Worm (Caenorhabditis elegans): ENCODE measurements around the gene ZK829.3.

DNA sequence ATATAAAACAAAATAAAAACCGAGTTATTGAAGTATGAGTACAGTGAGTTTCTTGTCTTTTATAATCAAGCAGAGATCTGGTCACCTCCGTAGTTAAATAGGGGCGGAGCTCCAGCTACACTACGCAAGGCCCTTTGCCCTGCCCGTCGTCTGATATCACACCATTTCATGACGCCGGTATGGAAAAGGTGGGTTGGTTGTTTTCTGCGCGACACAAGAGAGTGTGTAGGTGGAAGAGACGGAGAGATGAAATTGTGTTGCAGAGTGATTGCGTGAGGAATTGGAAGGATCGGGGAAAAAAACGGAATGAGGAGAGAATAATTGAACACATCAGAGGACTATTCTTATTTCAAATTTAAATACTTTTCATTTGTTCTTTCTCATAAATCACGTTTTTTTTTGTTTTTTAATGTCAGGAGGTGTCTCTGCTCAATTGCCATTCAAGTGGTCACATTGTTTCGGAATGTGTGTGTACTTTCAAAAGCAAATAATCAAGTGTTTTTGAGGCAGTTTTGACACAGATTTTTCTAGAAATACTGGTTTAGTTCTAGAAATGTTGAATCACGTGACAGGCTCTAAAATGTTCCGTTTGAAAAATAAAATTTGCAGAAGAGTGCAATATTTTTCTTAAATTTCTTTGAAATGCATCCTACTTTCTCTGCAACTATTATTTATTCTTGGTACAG is 29.6 kb downstream of the ZK829.3 start, which contains the start of gene ZK822.9:
- no peak for TF ChIP-seq sea-1 (GFP tag; conservative IDR thresholded peaks at IDR 0.05)
- TF ChIP-seq ceh-36 (tag; optimal IDR thresholded peaks at IDR 0.05), result no peak
- no peak for TF ChIP-seq ceh-13 (GFP tag; optimal IDR thresholded peaks at IDR 0.05)
- no peak for TF ChIP-seq hmbx-1 (tag; optimal IDR thresholded peaks at IDR 0.05)
- no peak for TF ChIP-seq hnd-1 (tag; optimal IDR thresholded peaks at IDR 0.05)
- no peak for TF ChIP-seq tbx-11 (GFP tag; IDR thresholded peaks at IDR 0.05)
- no peak for TF ChIP-seq hmg-4 (GFP tag; optimal IDR thresholded peaks at IDR 0.05)
- TF ChIP-seq ama-1 (optimal IDR thresholded peaks at IDR 0.05), result no peak
- no peak for TF ChIP-seq B0310.2 (tag; optimal IDR thresholded peaks at IDR 0.05)
- no peak for TF ChIP-seq pes-1 (GFP tag; IDR thresholded peaks at IDR 0.05)
- TF ChIP-seq tbx-37 (GFP tag; conservative IDR thresholded peaks at IDR 0.05), result no peak
